Worm (Caenorhabditis elegans): ENCODE data around the gene ncx-7.

DNA sequence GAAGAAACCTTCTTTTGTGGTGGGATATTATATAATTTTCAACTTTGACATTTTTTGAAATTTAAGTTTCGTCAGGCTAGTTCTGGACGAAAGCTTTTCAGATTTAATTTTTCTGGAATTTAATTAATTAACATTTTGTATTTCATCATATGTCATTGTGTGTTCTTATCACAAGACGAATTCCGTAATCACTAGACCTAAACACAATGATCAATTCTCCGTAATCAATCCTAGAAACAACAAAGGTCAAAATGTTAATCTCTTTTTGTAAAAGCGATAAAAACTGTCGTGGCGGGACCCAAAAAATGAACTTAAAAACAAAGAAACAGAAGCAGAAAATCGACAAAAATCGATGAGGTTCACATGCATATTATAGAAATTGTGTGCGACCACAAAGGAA lies 5.4 kb downstream of the ncx-7 start:
- TF ChIP-seq aly-2 (tag; optimal IDR thresholded peaks at IDR 0.05) (no peak), elt-2 (tag; optimal IDR thresholded peaks at IDR 0.05) (peak; percentile 50), aha-1 (tag; optimal IDR thresholded peaks at IDR 0.05) (no peak)
